Worm (Caenorhabditis elegans) whole organism, L4/young adult: ENCODE data around the gene T10B9.9.
"Not testable (repeated sequence)": the region's sequence is repeated elsewhere in the genome, so short reads cannot be mapped to it uniquely, and the experiment has no call there.

Experiments used
- W03F9.2 ChIP-seq: fragments of 150-350 bp; optimal IDR thresholded peaks from 2 replicates; lab custom pipeline; 2014; ENCODE audit warnings: missing biosample characterization, missing genetic modification characterization
- dao-5 ChIP-seq: sonication (generic microtip); optimal IDR thresholded peaks from 2 replicates; lab custom pipeline; 2016; ENCODE audit warnings: missing genotype, missing genetic modification characterization, moderate library complexity, missing compliant biosample characterization
- him-1 ChIP-seq: sonication (generic microtip); optimal IDR thresholded peaks from 2 replicates; lab custom pipeline; 2016; ENCODE audit warnings: missing genotype, missing genetic modification reagents, missing genetic modification characterization, missing compliant biosample characterization

Gene T10B9.9

ce11 chrII:9740552-9740951 lies 35.1 kb downstream of the T10B9.9 start:
- no peak for TF ChIP-seq him-1
- no peak for TF ChIP-seq dao-5 (tag; lab: Kevin White, UChicago)
- TF ChIP-seq W03F9.2 (tag; lab: Kevin White, UChicago), result no peak

- TF ChIP-seq him-1 (no peak), dao-5 (tag; lab: Kevin White, UChicago) (no peak), W03F9.2 (tag; lab: Kevin White, UChicago) (no peak)
Measured at ce11 chrII:9738820-9739219, 36.9 kb downstream of the T10B9.9 start.

- TF ChIP-seq dao-5 (tag; lab: Kevin White, UChicago), result no peak
- no peak for TF ChIP-seq him-1
- no peak for TF ChIP-seq W03F9.2 (tag; lab: Kevin White, UChicago)
Measured at ce11 chrII:9735785-9736184, 39.9 kb downstream of the T10B9.9 start.

ce11 chrII:9731810-9732209 lies 43.9 kb downstream of the T10B9.9 start, which contains the start of gene mab-3:
Gene mab-3 (plus strand): TSS chrII:9732137.
- TF ChIP-seq him-1; dao-5 (tag; lab: Kevin White, UChicago); W03F9.2 (tag; lab: Kevin White, UChicago): not testable (repeated sequence)

ce11 chrII:9729866-9730265 lies 45.8 kb downstream of the T10B9.9 start:
- no peak for TF ChIP-seq W03F9.2 (tag; lab: Kevin White, UChicago)
- TF ChIP-seq him-1, result no peak
- no peak for TF ChIP-seq dao-5 (tag; lab: Kevin White, UChicago)

- TF ChIP-seq dao-5 (tag; lab: Kevin White, UChicago) (no peak), W03F9.2 (tag; lab: Kevin White, UChicago) (no peak), him-1 (no peak)
Measured at ce11 chrII:9729196-9729595, 46.5 kb downstream of the T10B9.9 start.

ce11 chrII:9728506-9728905 lies 47.2 kb downstream of the T10B9.9 start:
- TF ChIP-seq him-1, result no peak
- TF ChIP-seq W03F9.2 (tag; lab: Kevin White, UChicago), result no peak
- TF ChIP-seq dao-5 (tag; lab: Kevin White, UChicago), result no peak

- no peak for TF ChIP-seq W03F9.2 (tag; lab: Kevin White, UChicago)
- no peak for TF ChIP-seq him-1
- TF ChIP-seq dao-5 (tag; lab: Kevin White, UChicago), result no peak
Measured at ce11 chrII:9727192-9727699, 48.4 kb downstream of the T10B9.9 start.
